Worm (Caenorhabditis elegans): ENCODE results near the gene kynu-1.

kynu-1 gene

ce11 chrX:6128225-6128686 lies 19.1 kb upstream of the kynu-1 start, which contains the start of gene C15H9.9 (continued):
- no peak for TF ChIP-seq set-16 (GFP tag; IDR thresholded peaks at IDR 0.05)
- peak; percentile 21 for TF ChIP-seq F37D6.2 (tag; optimal IDR thresholded peaks at IDR 0.05)
- TF ChIP-seq nhr-28 (tag; optimal IDR thresholded peaks at IDR 0.05) = peak; percentile 38
- no peak for TF ChIP-seq nhr-102 (tag; optimal IDR thresholded peaks at IDR 0.05)
- no peak for TF ChIP-seq madf-5 (GFP tag; IDR thresholded peaks at IDR 0.05)
- peak in 1 of 2 experiments; percentile 35 for TF ChIP-seq lsy-2 (tag; optimal IDR thresholded peaks at IDR 0.05)

ce11 chrX:6122026-6122425 lies 12.9 kb upstream of the kynu-1 start, which contains the start of gene nnt-1:
Gene nnt-1, plus strand, starts transcription at chrX:6122311.
- no peak for TF ChIP-seq F10B5.3 (tag; optimal IDR thresholded peaks at IDR 0.05)
- no peak for TF ChIP-seq D1046.2 (GFP tag; IDR thresholded peaks at IDR 0.05)
- TF ChIP-seq F49E8.2 (tag; optimal IDR thresholded peaks at IDR 0.05; ENCODE audit: borderline replicate concordance) = no peak
- no peak for TF ChIP-seq daf-16 (GFP tag; optimal IDR thresholded peaks at IDR 0.05)
- TF ChIP-seq daf-16 (tag; optimal IDR thresholded peaks at IDR 0.05) = peak; percentile 78
- peak in 1 of 2 experiments; percentile 9 for TF ChIP-seq mdl-1 (tag; optimal IDR thresholded peaks at IDR 0.05)
- TF ChIP-seq zip-2 (tag; optimal IDR thresholded peaks at IDR 0.05) = no peak
- TF ChIP-seq nhr-111 (GFP tag; optimal IDR thresholded peaks at IDR 0.05) = no peak
- TF ChIP-seq dmd-6 (GFP tag; IDR thresholded peaks at IDR 0.05) = peak; percentile 28; the same call in 1 of the 2 replicates
- peak; percentile 37 for TF ChIP-seq nhr-28 (tag; optimal IDR thresholded peaks at IDR 0.05)
- no peak for TF ChIP-seq duxl-1 (tag; optimal IDR thresholded peaks at IDR 0.05; ENCODE audit: poor library complexity)
- no peak for TF ChIP-seq ztf-7 (tag; optimal IDR thresholded peaks at IDR 0.05)
- peak; percentile 56 for TF ChIP-seq hlh-30 (tag; optimal IDR thresholded peaks at IDR 0.05; ENCODE audit: insufficient read depth)

- TF ChIP-seq daf-16 (GFP tag; optimal IDR thresholded peaks at IDR 0.05) (no peak), daf-16 (tag; optimal IDR thresholded peaks at IDR 0.05) (peak; percentile 97), fos-1 (tag; optimal IDR thresholded peaks at IDR 0.05) (no peak), spr-3 (GFP tag; optimal IDR thresholded peaks at IDR 0.05) (no peak), nhr-28 (tag; optimal IDR thresholded peaks at IDR 0.05) (peak; percentile 25), nhr-25 (tag; optimal IDR thresholded peaks at IDR 0.05; ENCODE audit: borderline replicate concordance, insufficient read depth) (no peak), Y75B8A.6 (GFP tag; IDR thresholded peaks at IDR 0.05) (no peak), dve-1 (tag; optimal IDR thresholded peaks at IDR 0.05; ENCODE audit: insufficient read depth) (peak; percentile 31), unc-39 (tag; optimal IDR thresholded peaks at IDR 0.05) (no peak), pqm-1 (tag; optimal IDR thresholded peaks at IDR 0.05) (peak; percentile 2), nhr-77 (tag; optimal IDR thresholded peaks at IDR 0.05) (peak; percentile 38)
Observed at ce11 chrX:6121279-6121678, 12.1 kb upstream of the kynu-1 start.

- TF ChIP-seq D1046.2 (GFP tag; IDR thresholded peaks at IDR 0.05) (no peak), lin-29 (GFP tag; IDR thresholded peaks at IDR 0.05) (no peak), zag-1 (tag; optimal IDR thresholded peaks at IDR 0.05) (no peak), mdt-29 (GFP tag; IDR thresholded peaks at IDR 0.05) (no peak), Y75B8A.6 (GFP tag; IDR thresholded peaks at IDR 0.05) (no peak), ZK546.5 (tag; optimal IDR thresholded peaks at IDR 0.05) (no peak), zip-2 (tag; optimal IDR thresholded peaks at IDR 0.05) (no peak), mxl-3 (GFP tag; optimal IDR thresholded peaks at IDR 0.05) (peak; percentile 30), ceh-44 (GFP tag; IDR thresholded peaks at IDR 0.05) (no peak), daf-12 (tag; optimal IDR thresholded peaks at IDR 0.05) (no peak), nhr-76 (tag; optimal IDR thresholded peaks at IDR 0.05) (no peak), lim-7 (GFP tag; IDR thresholded peaks at IDR 0.05) (no peak), lsy-2 (tag; optimal IDR thresholded peaks at IDR 0.05) (no peak), php-3 (GFP tag; IDR thresholded peaks at IDR 0.05) (no peak), nhr-11 (tag; optimal IDR thresholded peaks at IDR 0.05) (no peak), dve-1 (tag; optimal IDR thresholded peaks at IDR 0.05; ENCODE audit: insufficient read depth) (no peak), dpl-1 (GFP tag; optimal IDR thresholded peaks at IDR 0.05) (no peak), hlh-11 (tag; optimal IDR thresholded peaks at IDR 0.05) (peak; percentile 19), vab-7 (GFP tag; IDR thresholded peaks at IDR 0.05) (no peak), jun-1 (tag; optimal IDR thresholded peaks at IDR 0.05) (no peak), tag-97 (GFP tag; IDR thresholded peaks at IDR 0.05) (no peak), sdz-12 (GFP tag; optimal IDR thresholded peaks at IDR 0.05) (no peak), nhr-41 (GFP tag; IDR thresholded peaks at IDR 0.05) (no peak), daf-16 (GFP tag; optimal IDR thresholded peaks at IDR 0.05) (no peak), daf-16 (tag; optimal IDR thresholded peaks at IDR 0.05) (peak; percentile 79)
Observed at ce11 chrX:6118086-6118825, 9.1 kb upstream of the kynu-1 start, which contains the start of gene C15H9.2. Gene C15H9.2, plus strand, starts transcription at chrX:6118526.

Data from whole organism, L4 larva.